Worm (Caenorhabditis elegans) whole organism, early embryonic: ENCODE measurements around the gene ZK353.10.

ENCODE experiments used
- ceh-13 ChIP-seq: fragments of 200-800 bp; sonication (Bioruptor generic); optimal IDR thresholded peaks from 2 replicates; lab custom pipeline; 2018; ENCODE audit warnings: mild to moderate bottlenecking, missing genetic modification characterization, missing compliant biosample characterization
- ets-7 ChIP-seq: sonication (generic microtip); optimal IDR thresholded peaks from 2 replicates; lab custom pipeline; 2016; ENCODE audit warnings: missing genotype, missing genetic modification characterization, missing compliant biosample characterization
- flt-1 ChIP-seq: fragments of 200-800 bp; sonication (Bioruptor generic); IDR thresholded peaks from 2 replicates; pipeline ENCODE4 v1.3.6; 2022; ENCODE audit warnings: missing genetic modification characterization, missing compliant biosample characterization
- hmbx-1 ChIP-seq: sonication (generic microtip); optimal IDR thresholded peaks from 2 replicates; lab custom pipeline; 2016; ENCODE audit warnings: mild to moderate bottlenecking, missing genetic modification characterization, missing compliant biosample characterization
- hmg-4 ChIP-seq: fragments of 200-800 bp; sonication (Bioruptor generic); optimal IDR thresholded peaks from 2 replicates; lab custom pipeline; 2018; ENCODE audit warnings: mild to moderate bottlenecking, missing genetic modification characterization, missing compliant biosample characterization
- scrt-1 ChIP-seq: fragments of 200-800 bp; sonication (Bioruptor generic); IDR thresholded peaks from 2 replicates; pipeline ENCODE4 v1.3.6; 2022; ENCODE audit warnings: missing genetic modification characterization, missing compliant biosample characterization
- sea-1 ChIP-seq: fragments of 200-800 bp; sonication (Bioruptor generic); conservative IDR thresholded peaks from 2 replicates; pipeline ENCODE4 v1.3.6; 2022; ENCODE audit warnings: missing genetic modification characterization, missing compliant biosample characterization
- tbx-37 ChIP-seq: fragments of 200-800 bp; sonication (Bioruptor generic); conservative IDR thresholded peaks from 2 replicates; pipeline ENCODE4 v1.3.6; 2022; ENCODE audit warnings: missing genetic modification reagents, missing genetic modification characterization, missing compliant biosample characterization

DNA sequence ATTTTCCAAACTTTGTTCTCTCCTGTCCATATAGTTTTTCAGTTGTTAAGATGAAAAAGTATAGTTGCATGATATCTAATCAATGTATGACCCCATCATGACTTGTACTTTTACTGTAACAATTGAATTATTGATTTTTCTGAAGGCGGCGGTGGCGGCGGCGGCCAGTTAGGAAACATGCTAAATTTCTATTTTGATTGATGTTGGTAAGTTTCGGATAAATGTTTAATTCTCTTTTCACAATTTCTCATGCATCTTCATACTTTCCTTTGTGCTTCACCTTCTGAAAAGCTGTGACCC lies 23.7 kb upstream of the ZK353.10 start, which contains the start of gene sor-1:
- TF ChIP-seq hmbx-1 (tag; lab: Kevin White, UChicago) (no peak), sea-1 (GFP tag; lab: Robert Waterston, UW) (no peak), scrt-1 (GFP tag; lab: Robert Waterston, UW) (no peak), ceh-13 (no peak), flt-1 (GFP tag; lab: Robert Waterston, UW) (no peak), ets-7 (no peak), hmg-4 (GFP tag; lab: Kevin White, UChicago) (no peak), tbx-37 (GFP tag; lab: Robert Waterston, UW) (no peak)
